Worm (Caenorhabditis elegans) whole organism, young adult: ENCODE results near the gene B0334.5.

Experiments
- B0019.2 ChIP-seq: fragments of 200-800 bp; sonication (Bioruptor generic); conservative IDR thresholded peaks from 2 replicates; pipeline ENCODE4 v1.3.6; 2022; ENCODE audit warnings: missing genetic modification reagents, missing genetic modification characterization, missing compliant biosample characterization
- B0261.1 ChIP-seq: sonication (generic microtip); optimal IDR thresholded peaks from 2 replicates; lab custom pipeline; 2016; ENCODE audit warnings: mild to moderate bottlenecking, missing genetic modification characterization, moderate library complexity, missing compliant biosample characterization
- F37B4.10 ChIP-seq: fragments of 200-800 bp; sonication (Bioruptor generic); IDR thresholded peaks from 2 replicates; pipeline ENCODE4 v1.3.6; 2022; ENCODE audit warnings: missing genetic modification characterization, missing compliant biosample characterization
- F52B5.7 ChIP-seq: sonication (generic microtip); optimal IDR thresholded peaks from 2 replicates; lab custom pipeline; 2016; ENCODE audit warnings: mild to moderate bottlenecking, missing genetic modification characterization, missing compliant biosample characterization
- F57C9.4 ChIP-seq: sonication (generic microtip); optimal IDR thresholded peaks from 2 replicates; lab custom pipeline; 2017; ENCODE audit warnings: mild to moderate bottlenecking, missing genetic modification characterization, missing compliant biosample characterization
- Y56A3A.18 ChIP-seq: fragments of 200-800 bp; sonication (Bioruptor generic); IDR thresholded peaks from 2 replicates; pipeline ENCODE4 v1.3.6; 2022; ENCODE audit warnings: missing genetic modification reagents, missing genetic modification characterization, missing compliant biosample characterization
- Y67H2A.10 ChIP-seq: fragments of 200-800 bp; sonication (Bioruptor generic); conservative IDR thresholded peaks from 2 replicates; pipeline ENCODE4 v1.3.6; 2022; ENCODE audit warnings: missing genetic modification reagents, missing genetic modification characterization, missing compliant biosample characterization
- ama-1 ChIP-seq, 3 experiments: fragments of 150-350 bp in 1 of 3; sonication (generic microtip) in 2 of 3; optimal IDR thresholded peaks; 2 replicates each; lab custom pipeline; 2014 to 2018; ENCODE audit warnings: missing biosample characterization in 2 of 3, missing genetic modification characterization in 2 of 3, missing genetic modification reagents in 2 of 3
- aptf-2 ChIP-seq: fragments of 200-800 bp; sonication (Bioruptor generic); conservative IDR thresholded peaks from 2 replicates; pipeline ENCODE4 v1.3.6; 2022; ENCODE audit warnings: missing genetic modification reagents, missing genetic modification characterization, missing compliant biosample characterization
- athp-1 ChIP-seq: sonication (generic microtip); optimal IDR thresholded peaks from 2 replicates; lab custom pipeline; 2017; ENCODE audit warnings: mild to moderate bottlenecking, missing genetic modification characterization, missing compliant biosample characterization
- attf-3 ChIP-seq: fragments of 200-800 bp; sonication (Bioruptor generic); conservative IDR thresholded peaks from 2 replicates; pipeline ENCODE4 v1.3.6; 2022; ENCODE audit warnings: missing genetic modification reagents, missing genetic modification characterization, missing compliant biosample characterization
- bed-1 ChIP-seq: fragments of 200-800 bp; sonication (Bioruptor generic); IDR thresholded peaks from 2 replicates; pipeline ENCODE4 v1.3.6; 2022; ENCODE audit warnings: missing genetic modification reagents, missing genetic modification characterization, missing compliant biosample characterization
- ceh-100 ChIP-seq: fragments of 200-800 bp; sonication (Bioruptor generic); IDR thresholded peaks from 2 replicates; pipeline ENCODE4 v1.3.6; 2022; ENCODE audit warnings: missing genetic modification reagents, missing genetic modification characterization, missing compliant biosample characterization
- ceh-79 ChIP-seq: sonication (generic microtip); optimal IDR thresholded peaks from 2 replicates; lab custom pipeline; 2017; ENCODE audit warnings: mild to moderate bottlenecking, missing genetic modification characterization, missing compliant biosample characterization
- ceh-91 ChIP-seq: fragments of 200-800 bp; sonication (Bioruptor generic); IDR thresholded peaks from 2 replicates; pipeline ENCODE4 v1.3.6; 2022; ENCODE audit warnings: missing genetic modification reagents, missing genetic modification characterization, missing compliant biosample characterization
- chd-7 ChIP-seq: sonication (generic microtip); optimal IDR thresholded peaks from 2 replicates; lab custom pipeline; 2016; ENCODE audit warnings: mild to moderate bottlenecking, missing genetic modification characterization, moderate library complexity, missing compliant biosample characterization
- dox-1 ChIP-seq: fragments of 200-800 bp; sonication (Bioruptor generic); IDR thresholded peaks from 2 replicates; pipeline ENCODE4 v1.3.6; 2022; ENCODE audit warnings: missing genetic modification reagents, missing genetic modification characterization, missing compliant biosample characterization
- dpff-1 ChIP-seq: sonication (generic microtip); optimal IDR thresholded peaks from 2 replicates; lab custom pipeline; 2017; ENCODE audit warnings: mild to moderate bottlenecking, missing genetic modification characterization, missing compliant biosample characterization
- dpl-1 ChIP-seq: fragments of 150-350 bp; optimal IDR thresholded peaks from 2 replicates; lab custom pipeline; 2014; ENCODE audit warnings: missing biosample characterization, missing genetic modification reagents, missing genetic modification characterization
- egl-18 ChIP-seq: fragments of 200-800 bp; sonication (Bioruptor generic); IDR thresholded peaks from 2 replicates; pipeline ENCODE4 v1.3.6; 2022; ENCODE audit warnings: missing genetic modification reagents, missing genetic modification characterization, missing compliant biosample characterization
- fkh-3 ChIP-seq: sonication (generic microtip); optimal IDR thresholded peaks from 2 replicates; lab custom pipeline; 2016; ENCODE audit warnings: mild to moderate bottlenecking, missing genetic modification characterization, missing compliant biosample characterization
- hlh-26 ChIP-seq: fragments of 200-800 bp; sonication (Bioruptor generic); conservative IDR thresholded peaks from 2 replicates; pipeline ENCODE4 v1.3.6; 2022; ENCODE audit warnings: missing genetic modification reagents, missing genetic modification characterization, missing compliant biosample characterization
- hmg-20 ChIP-seq: fragments of 200-800 bp; sonication (Bioruptor generic); IDR thresholded peaks from 2 replicates; pipeline ENCODE4 v1.3.6; 2022; ENCODE audit warnings: missing genetic modification reagents, missing genetic modification characterization, missing compliant biosample characterization
- hsf-1 ChIP-seq: fragments of 200-800 bp; sonication (Bioruptor generic); IDR thresholded peaks from 2 replicates; pipeline ENCODE4 v1.3.6; 2022; ENCODE audit warnings: missing genetic modification reagents, missing genetic modification characterization, missing compliant biosample characterization
- lin-40 ChIP-seq: sonication (generic microtip); optimal IDR thresholded peaks from 2 replicates; lab custom pipeline; 2016; ENCODE audit warnings: missing genetic modification characterization, mild to moderate bottlenecking, missing compliant biosample characterization, missing genotype, missing genetic modification reagents
- lin-54 ChIP-seq: fragments of 200-800 bp; sonication (Bioruptor generic); optimal IDR thresholded peaks from 2 replicates; lab custom pipeline; 2018; ENCODE audit warnings: mild to moderate bottlenecking, missing genetic modification characterization, missing compliant biosample characterization
- lir-1 ChIP-seq: fragments of 200-800 bp; sonication (Bioruptor generic); conservative IDR thresholded peaks from 2 replicates; pipeline ENCODE4 v1.3.6; 2022; ENCODE audit warnings: missing genetic modification reagents, missing genetic modification characterization, missing compliant biosample characterization
- lsl-1 ChIP-seq: fragments of 200-800 bp; sonication (Bioruptor generic); optimal IDR thresholded peaks from 2 replicates; lab custom pipeline; 2018; ENCODE audit warnings: mild to moderate bottlenecking, missing genetic modification characterization, moderate library complexity, missing compliant biosample characterization
- madf-10 ChIP-seq: sonication (generic microtip); optimal IDR thresholded peaks from 2 replicates; lab custom pipeline; 2016; ENCODE audit warnings: mild to moderate bottlenecking, missing genetic modification characterization, missing compliant biosample characterization
- madf-8 ChIP-seq: fragments of 200-800 bp; sonication (Bioruptor generic); conservative IDR thresholded peaks from 2 replicates; pipeline ENCODE4 v1.3.6; 2022; ENCODE audit warnings: missing genetic modification reagents, missing genetic modification characterization, missing compliant biosample characterization
- mcd-1 ChIP-seq: fragments of 200-800 bp; sonication (Bioruptor generic); IDR thresholded peaks from 2 replicates; pipeline ENCODE4 v1.3.6; 2022; ENCODE audit warnings: missing genetic modification reagents, missing genetic modification characterization, missing compliant biosample characterization
- mel-28 ChIP-seq: sonication (generic microtip); optimal IDR thresholded peaks from 2 replicates; lab custom pipeline; 2016; ENCODE audit warnings: borderline replicate concordance, mild to moderate bottlenecking, missing genetic modification characterization, missing compliant biosample characterization
- mes-4 ChIP-seq: sonication (generic microtip); optimal IDR thresholded peaks from 2 replicates; lab custom pipeline; 2016; ENCODE audit warnings: missing genotype, missing genetic modification characterization, missing compliant biosample characterization
- nfya-1 ChIP-seq: sonication (generic microtip); optimal IDR thresholded peaks from 2 replicates; lab custom pipeline; 2017; ENCODE audit warnings: antibody characterized with exemption, missing compliant biosample characterization, missing genetic modification characterization, borderline replicate concordance; ENCODE audit not compliant: insufficient read depth
- nfya-2 ChIP-seq: fragments of 200-800 bp; sonication (Bioruptor generic); IDR thresholded peaks from 2 replicates; pipeline ENCODE4 v1.3.6; 2022; ENCODE audit warnings: missing genetic modification reagents, missing genetic modification characterization, missing compliant biosample characterization
- nhr-120 ChIP-seq: fragments of 200-800 bp; sonication (Bioruptor generic); IDR thresholded peaks from 2 replicates; pipeline ENCODE4 v1.3.6; 2022; ENCODE audit warnings: missing genetic modification characterization, missing compliant biosample characterization
- nhr-27 ChIP-seq: fragments of 200-800 bp; sonication (Bioruptor generic); optimal IDR thresholded peaks from 2 replicates; lab custom pipeline; 2018; ENCODE audit warnings: mild to moderate bottlenecking, missing genetic modification characterization, moderate library complexity, missing compliant biosample characterization
- nhr-90 ChIP-seq: sonication (generic microtip); optimal IDR thresholded peaks from 2 replicates; lab custom pipeline; 2016; ENCODE audit warnings: missing genotype, mild to moderate bottlenecking, missing genetic modification characterization, missing compliant biosample characterization
- sea-2 ChIP-seq: fragments of 200-800 bp; sonication (Bioruptor generic); IDR thresholded peaks from 2 replicates; pipeline ENCODE4 v1.3.6; 2022; ENCODE audit warnings: missing genetic modification characterization, missing compliant biosample characterization
- snpc-3.4 ChIP-seq: sonication (generic microtip); optimal IDR thresholded peaks from 2 replicates; lab custom pipeline; 2017; ENCODE audit warnings: missing genetic modification characterization, mild to moderate bottlenecking, missing compliant biosample characterization, antibody characterized with exemption, moderate library complexity, missing genotype, missing genetic modification reagents
- sptf-2 ChIP-seq: fragments of 200-800 bp; sonication (Bioruptor generic); optimal IDR thresholded peaks from 2 replicates; lab custom pipeline; 2018; ENCODE audit warnings: mild to moderate bottlenecking, missing genetic modification characterization, missing compliant biosample characterization
- zfh-2 ChIP-seq: fragments of 200-800 bp; sonication (Bioruptor generic); conservative IDR thresholded peaks from 2 replicates; pipeline ENCODE4 v1.3.6; 2022; ENCODE audit warnings: missing genetic modification reagents, missing genetic modification characterization, missing compliant biosample characterization
- ztf-18 ChIP-seq: sonication (generic microtip); optimal IDR thresholded peaks from 2 replicates; lab custom pipeline; 2016; ENCODE audit warnings: missing genotype, mild to moderate bottlenecking, missing genetic modification characterization, missing compliant biosample characterization
- ztf-25 ChIP-seq: fragments of 200-800 bp; sonication (Bioruptor generic); IDR thresholded peaks from 2 replicates; pipeline ENCODE4 v1.3.6; 2022; ENCODE audit warnings: missing genetic modification reagents, missing genetic modification characterization, missing compliant biosample characterization
- ztf-3 ChIP-seq: fragments of 200-800 bp; sonication (Bioruptor generic); optimal IDR thresholded peaks from 2 replicates; lab custom pipeline; 2018; ENCODE audit warnings: mild to moderate bottlenecking, missing genetic modification characterization, missing compliant biosample characterization

Gene B0334.5

DNA sequence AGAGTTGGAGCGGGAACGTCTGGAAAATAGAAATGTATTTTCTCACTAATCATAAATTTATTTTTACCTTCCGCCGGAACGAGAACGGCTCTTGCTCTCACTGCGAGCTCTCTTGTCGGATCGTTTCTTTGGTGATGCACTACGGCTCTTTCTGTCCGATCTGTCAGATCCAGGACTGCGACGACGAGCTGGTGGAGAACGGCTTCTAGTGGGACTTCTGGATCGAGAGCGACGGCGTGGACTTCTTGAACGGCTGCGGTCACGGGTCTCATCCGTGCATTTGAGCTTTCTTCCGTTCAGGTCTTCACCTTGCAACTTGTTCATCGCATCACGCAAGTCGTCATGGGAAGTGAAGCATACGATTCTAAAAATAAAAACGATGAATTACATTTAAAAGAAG, 45.7 kb upstream of the B0334.5 start (continued):
- no peak for TF ChIP-seq nfya-1 (tag; lab: Kevin White, UChicago)
- no peak for TF ChIP-seq snpc-3.4 (tag; lab: Kevin White, UChicago)
- TF ChIP-seq attf-3 (GFP tag; lab: Robert Waterston, UW), result no peak
- TF ChIP-seq F57C9.4 (tag; lab: Kevin White, UChicago), result no peak
- TF ChIP-seq, all 124 proteins: peak for 3

- TF ChIP-seq ceh-91 (GFP tag; lab: Robert Waterston, UW), result no peak
- TF ChIP-seq F37B4.10, result no peak
- no peak for TF ChIP-seq hlh-26 (GFP tag; lab: Robert Waterston, UW)
- no peak for TF ChIP-seq bed-1 (GFP tag; lab: Robert Waterston, UW)
- TF ChIP-seq lin-40 (tag; lab: Kevin White, UChicago), result no peak
- TF ChIP-seq dox-1 (GFP tag; lab: Robert Waterston, UW), result no peak
- no peak for TF ChIP-seq Y56A3A.18
- no peak for TF ChIP-seq hsf-1 (GFP tag; lab: Robert Waterston, UW)
- no peak for TF ChIP-seq egl-18
- TF ChIP-seq ceh-79, result no peak
- no peak for TF ChIP-seq lsl-1 (GFP tag; lab: Kevin White, UChicago)
- no peak for TF ChIP-seq mel-28 (tag; lab: Kevin White, UChicago)
- TF ChIP-seq mcd-1 (GFP tag; lab: Robert Waterston, UW), result no peak
- no peak for TF ChIP-seq sea-2 (GFP tag; lab: Robert Waterston, UW)
- TF ChIP-seq madf-8 (GFP tag; lab: Robert Waterston, UW), result no peak
Measured at ce11 chrII:11452498-11453005, 44.9 kb upstream of the B0334.5 start, which contains the start of gene rsp-2. TSS of gene rsp-2 (minus strand) at chrII:11452955.

ce11 chrII:11453025-11453424, 44.4 kb upstream of the B0334.5 start, which contains the start of gene rsp-1:
TSS of gene rsp-1 (plus strand) at chrII:11453362.
- TF ChIP-seq hmg-20 (GFP tag; lab: Robert Waterston, UW), result no peak
- TF ChIP-seq mes-4 (tag; lab: Kevin White, UChicago), result no peak
- TF ChIP-seq athp-1 (tag; lab: Kevin White, UChicago), result peak; percentile 82
- TF ChIP-seq chd-7, result peak; percentile 64
- peak; percentile 74 for TF ChIP-seq zfh-2 (GFP tag; lab: Robert Waterston, UW)
- peak; percentile 99 for TF ChIP-seq ztf-18
- no peak for TF ChIP-seq fkh-3 (tag; lab: Kevin White, UChicago)
- no peak for TF ChIP-seq nhr-120
- TF ChIP-seq aptf-2 (GFP tag; lab: Robert Waterston, UW), result no peak
- TF ChIP-seq sptf-2, result peak; percentile 4
- TF ChIP-seq nhr-90 (tag; lab: Kevin White, UChicago), result peak; percentile 23
- peak; percentile 90 for TF ChIP-seq mcd-1 (GFP tag; lab: Robert Waterston, UW)
- TF ChIP-seq ztf-25, result no peak
- peak; percentile 57 for TF ChIP-seq madf-8 (GFP tag; lab: Robert Waterston, UW)
- TF ChIP-seq dpff-1 (tag; lab: Kevin White, UChicago), result no peak
- TF ChIP-seq lir-1 (GFP tag; lab: Robert Waterston, UW), result 0 out of 2 replicates have a peak, but pooled peaks have one; percentile 39
- TF ChIP-seq madf-10 (tag; lab: Kevin White, UChicago), result peak; percentile 80
- no peak for TF ChIP-seq ztf-3
- TF ChIP-seq ama-1 (optimal IDR thresholded peaks at IDR 0.05; lab: Kevin White, UChicago), result no peak
- TF ChIP-seq ama-1 (GFP tag; optimal IDR thresholded peaks at IDR 0.05; lab: Kevin White, UChicago), result no peak
- TF ChIP-seq lin-54 (GFP tag; lab: Kevin White, UChicago), result peak; percentile 93
- TF ChIP-seq snpc-3.4 (tag; lab: Kevin White, UChicago), result peak; percentile 81
- TF ChIP-seq lin-40 (tag; lab: Kevin White, UChicago), result peak; percentile 88
- peak; percentile 81 for TF ChIP-seq Y67H2A.10 (GFP tag; lab: Robert Waterston, UW)
- peak; percentile 56 for TF ChIP-seq dpl-1
- no peak for TF ChIP-seq nhr-27 (tag; lab: Kevin White, UChicago)
- peak; percentile 78 for TF ChIP-seq ceh-100 (GFP tag; lab: Robert Waterston, UW)
- no peak for TF ChIP-seq nfya-2 (GFP tag; lab: Robert Waterston, UW)
- TF ChIP-seq B0019.2 (GFP tag; lab: Robert Waterston, UW), result peak; percentile 67; the same call in 1 of the 2 replicates
- peak; percentile 16 for TF ChIP-seq F52B5.7 (tag; lab: Kevin White, UChicago)
- peak; percentile 12 for TF ChIP-seq B0261.1 (tag; lab: Kevin White, UChicago)
